Fruit fly (Drosophila melanogaster) whole organism, embryonic: ENCODE data around the gene Est-Q.

Source experiments
- B-H2 ChIP-seq: fragments of 200-800 bp; sonication (Bioruptor generic); optimal IDR thresholded peaks from 2 replicates; lab custom pipeline; 2018; ENCODE audit warnings: missing biosample characterization, mild to moderate bottlenecking, missing genetic modification characterization
- Bdp1 ChIP-seq: fragments of 200-800 bp; sonication (Bioruptor generic); optimal IDR thresholded peaks from 3 replicates; lab custom pipeline; 2016; ENCODE audit warnings: missing biosample characterization, missing genetic modification characterization
- Blimp-1 ChIP-seq: fragments of 200-800 bp; sonication (Bioruptor generic); optimal IDR thresholded peaks from 3 replicates; lab custom pipeline; 2018; ENCODE audit warnings: missing biosample characterization, missing genetic modification characterization, mild to moderate bottlenecking, moderate library complexity, missing genetic modification reagents
- CG10366 ChIP-seq: fragments of 200-800 bp; sonication (Bioruptor generic); IDR thresholded peaks from 2 replicates; pipeline ENCODE4 v1.3.6; 2022; ENCODE audit warnings: missing biosample characterization, missing genetic modification characterization
- CG10654 ChIP-seq: fragments of 200-800 bp; sonication (Bioruptor generic); optimal IDR thresholded peaks from 2 replicates; lab custom pipeline; 2016; ENCODE audit warnings: missing biosample characterization, missing genetic modification characterization
- CG11085 ChIP-seq: fragments of 200-800 bp; sonication (Bioruptor generic); IDR thresholded peaks from 2 replicates; pipeline ENCODE4 v1.3.6; 2022; ENCODE audit warnings: missing biosample characterization, missing genetic modification characterization
- CG12155 ChIP-seq: fragments of 200-800 bp; sonication (Bioruptor generic); optimal IDR thresholded peaks from 3 replicates; lab custom pipeline; 2016; ENCODE audit warnings: missing biosample characterization, missing genetic modification characterization
- CG1233 ChIP-seq: fragments of 200-800 bp; sonication (Bioruptor generic); optimal IDR thresholded peaks from 4 replicates; lab custom pipeline; 2018; ENCODE audit warnings: missing biosample characterization, mild to moderate bottlenecking, missing genetic modification characterization
- CG12769 ChIP-seq: fragments of 200-800 bp; sonication (Bioruptor generic); optimal IDR thresholded peaks from 2 replicates; lab custom pipeline; 2019; ENCODE audit warnings: missing biosample characterization, mild to moderate bottlenecking, missing genetic modification characterization, moderate library complexity
- CG13424 ChIP-seq: fragments of 200-800 bp; sonication (Bioruptor generic); optimal IDR thresholded peaks from 2 replicates; lab custom pipeline; 2019; ENCODE audit warnings: missing biosample characterization, mild to moderate bottlenecking, missing genetic modification characterization, moderate library complexity
- CG13894 ChIP-seq: fragments of 200-800 bp; sonication (Bioruptor generic); optimal IDR thresholded peaks from 3 replicates; lab custom pipeline; 2018; ENCODE audit warnings: missing biosample characterization, mild to moderate bottlenecking, missing genetic modification characterization, moderate library complexity
- CG14441 ChIP-seq: fragments of 200-800 bp; sonication (Bioruptor generic); IDR thresholded peaks from 2 replicates; pipeline ENCODE4 v1.3.6; 2022; ENCODE audit warnings: missing biosample characterization, missing genetic modification characterization
- CG14860 ChIP-seq: fragments of 200-800 bp; sonication (Bioruptor generic); IDR thresholded peaks from 3 replicates; pipeline ENCODE4 v1.3.6; 2022; ENCODE audit warnings: missing biosample characterization, missing genetic modification characterization; ENCODE audit not compliant: partially characterized antibody
- CG15514 ChIP-seq: fragments of 200-800 bp; sonication (Bioruptor generic); optimal IDR thresholded peaks from 3 replicates; lab custom pipeline; 2017; ENCODE audit warnings: missing biosample characterization, missing genetic modification characterization, mild to moderate bottlenecking, moderate library complexity, missing genetic modification reagents
- CG1602 ChIP-seq: fragments of 200-800 bp; sonication (Bioruptor generic); optimal IDR thresholded peaks from 3 replicates; lab custom pipeline; 2016; ENCODE audit warnings: missing biosample characterization, missing genetic modification characterization
- CG16863 ChIP-seq: fragments of 200-800 bp; sonication (Bioruptor generic); optimal IDR thresholded peaks from 3 replicates; lab custom pipeline; 2016; ENCODE audit warnings: missing biosample characterization, missing genetic modification characterization
- CG17361 ChIP-seq: fragments of 200-800 bp; sonication (Bioruptor generic); IDR thresholded peaks from 3 replicates; pipeline ENCODE4 v1.3.6; 2022; ENCODE audit warnings: missing biosample characterization, missing genetic modification characterization
- CG17829 ChIP-seq: fragments of 200-800 bp; optimal IDR thresholded peaks from 2 replicates; lab custom pipeline; 2019; ENCODE audit warnings: missing biosample characterization, mild to moderate bottlenecking, missing genetic modification characterization, moderate library complexity
- CG3281 ChIP-seq: fragments of 200-800 bp; sonication (Bioruptor generic); optimal IDR thresholded peaks from 3 replicates; lab custom pipeline; 2017; ENCODE audit warnings: missing biosample characterization, mild to moderate bottlenecking, missing genetic modification characterization
- CG6791 ChIP-seq: fragments of 200-800 bp; sonication (Bioruptor generic); IDR thresholded peaks from 3 replicates; pipeline ENCODE4 v1.3.6; 2022; ENCODE audit warnings: missing biosample characterization, missing genetic modification characterization; ENCODE audit not compliant: partially characterized antibody
- CG8478 ChIP-seq: fragments of >200 bp; optimal IDR thresholded peaks from 2 replicates; lab custom pipeline; 2018
- CHES-1-like ChIP-seq: fragments of 200-800 bp; sonication (Bioruptor generic); optimal IDR thresholded peaks from 2 replicates; lab custom pipeline; 2016; ENCODE audit warnings: missing biosample characterization, missing genetic modification characterization
- CoRest ChIP-seq: fragments of 200-800 bp; sonication (Bioruptor generic); optimal IDR thresholded peaks from 3 replicates; lab custom pipeline; 2018; ENCODE audit warnings: missing biosample characterization, mild to moderate bottlenecking, missing genetic modification characterization, moderate library complexity
- D19B ChIP-seq: fragments of 200-800 bp; sonication (Bioruptor generic); optimal IDR thresholded peaks from 2 replicates; lab custom pipeline; 2017; ENCODE audit warnings: missing biosample characterization, mild to moderate bottlenecking, missing genetic modification characterization
- Dbx ChIP-seq: fragments of 200-800 bp; sonication (Bioruptor generic); IDR thresholded peaks from 3 replicates; pipeline ENCODE4 v1.3.6; 2022; ENCODE audit warnings: missing biosample characterization, missing genetic modification characterization
- Ets65A ChIP-seq: fragments of 200-800 bp; sonication (Bioruptor generic); peaks from one replicate; lab custom pipeline; 2016; ENCODE audit warnings: missing biosample characterization, missing genetic modification characterization
- Ets97D ChIP-seq: fragments of 200-800 bp; sonication (Bioruptor generic); optimal IDR thresholded peaks from 3 replicates; lab custom pipeline; 2016; ENCODE audit warnings: missing biosample characterization, missing genetic modification characterization
- Fer2 ChIP-seq: fragments of 200-800 bp; sonication (Bioruptor generic); optimal IDR thresholded peaks from 2 replicates; lab custom pipeline; 2018; ENCODE audit warnings: missing biosample characterization, mild to moderate bottlenecking, missing genetic modification characterization, moderate library complexity
- Lhr ChIP-seq: fragments of 200-800 bp; sonication (Bioruptor generic); optimal IDR thresholded peaks from 3 replicates; lab custom pipeline; 2017; ENCODE audit warnings: mild to moderate bottlenecking, missing biosample characterization, missing genetic modification reagents, missing genetic modification characterization
- MBD-R2 ChIP-seq: fragments of 200-800 bp; sonication (Bioruptor generic); IDR thresholded peaks from 2 replicates; pipeline ENCODE4 v1.3.6; 2022; ENCODE audit warnings: missing biosample characterization, missing genetic modification characterization
- NC2β ChIP-seq: fragments of 200-800 bp; sonication (Bioruptor generic); optimal IDR thresholded peaks from 2 replicates; lab custom pipeline; 2016; ENCODE audit warnings: missing biosample characterization, missing genetic modification characterization
- Oli ChIP-seq: fragments of 200-800 bp; sonication (Bioruptor generic); optimal IDR thresholded peaks from 2 replicates; lab custom pipeline; 2018; ENCODE audit warnings: missing biosample characterization, mild to moderate bottlenecking, missing genetic modification characterization, moderate library complexity
- Opbp ChIP-seq: fragments of 200-800 bp; sonication (Bioruptor generic); IDR thresholded peaks from 3 replicates; pipeline ENCODE4 v1.3.6; 2022; ENCODE audit warnings: missing biosample characterization, missing genetic modification characterization; ENCODE audit not compliant: partially characterized antibody
- Rfx ChIP-seq: fragments of 200-800 bp; sonication (Bioruptor generic); IDR thresholded peaks from 2 replicates; pipeline ENCODE4 v1.3.6; 2022; ENCODE audit warnings: missing biosample characterization, missing genetic modification characterization
- Scr ChIP-seq: fragments of 200-800 bp; sonication (Bioruptor generic); IDR thresholded peaks from 2 replicates; pipeline ENCODE4 v1.3.6; 2022; ENCODE audit warnings: missing biosample characterization, missing genetic modification characterization; ENCODE audit not compliant: partially characterized antibody
- Taf1 ChIP-seq: fragments of 200-800 bp; sonication (Bioruptor generic); IDR thresholded peaks from 2 replicates; pipeline ENCODE4 v1.3.6; 2022; ENCODE audit warnings: missing biosample characterization, missing genetic modification characterization
- Xbp1 ChIP-seq: fragments of 200-800 bp; sonication (Bioruptor generic); optimal IDR thresholded peaks from 3 replicates; lab custom pipeline; 2016; ENCODE audit warnings: missing biosample characterization, mild to moderate bottlenecking, missing genetic modification characterization
- ato ChIP-seq: fragments of 200-800 bp; sonication (Bioruptor generic); IDR thresholded peaks from 2 replicates; pipeline ENCODE4 v1.3.6; 2022; ENCODE audit warnings: missing biosample characterization, missing genetic modification characterization; ENCODE audit not compliant: partially characterized antibody
- bbx ChIP-seq: fragments of 200-800 bp; sonication (Bioruptor generic); IDR thresholded peaks from 2 replicates; pipeline ENCODE4 v1.3.6; 2022; ENCODE audit warnings: missing biosample characterization, missing genetic modification characterization; ENCODE audit not compliant: partially characterized antibody
- chif ChIP-seq, 2 experiments: fragments of 200-800 bp; sonication (Bioruptor generic); optimal IDR thresholded peaks; 3 replicates each; lab custom pipeline; 2016; ENCODE audit warnings: missing biosample characterization in 2 of 2, missing genetic modification characterization in 2 of 2
- chinmo ChIP-seq: fragments of 200-800 bp; sonication (Bioruptor generic); IDR thresholded peaks from 4 replicates; pipeline ENCODE4 v1.3.6; 2022; ENCODE audit warnings: missing biosample characterization, missing genetic modification characterization; ENCODE audit not compliant: partially characterized antibody
- disco-r ChIP-seq: fragments of 200-800 bp; sonication (Bioruptor generic); optimal IDR thresholded peaks from 2 replicates; lab custom pipeline; 2016; ENCODE audit warnings: missing biosample characterization, missing genetic modification characterization
- ind ChIP-seq: fragments of 200-800 bp; sonication (Bioruptor generic); optimal IDR thresholded peaks from 3 replicates; lab custom pipeline; 2016; ENCODE audit warnings: missing biosample characterization, missing genetic modification characterization
- lmd ChIP-seq: fragments of 200-800 bp; sonication (Bioruptor generic); IDR thresholded peaks from 2 replicates; pipeline ENCODE4 v1.3.6; 2022; ENCODE audit warnings: missing biosample characterization, missing genetic modification characterization
- maf-S ChIP-seq: fragments of 200-800 bp; sonication (Bioruptor generic); optimal IDR thresholded peaks from 2 replicates; lab custom pipeline; 2016; ENCODE audit warnings: missing biosample characterization, missing genetic modification characterization
- nerfin-1 ChIP-seq: fragments of 200-800 bp; sonication (Bioruptor generic); optimal IDR thresholded peaks from 3 replicates; lab custom pipeline; 2019; ENCODE audit warnings: missing biosample characterization, mild to moderate bottlenecking, missing genetic modification characterization, moderate library complexity
- ranshi ChIP-seq: fragments of 200-800 bp; sonication (Bioruptor generic); IDR thresholded peaks from 2 replicates; pipeline ENCODE4 v1.3.6; 2022; ENCODE audit warnings: missing biosample characterization, missing genetic modification characterization
- sens ChIP-seq: fragments of 200-800 bp; sonication (Bioruptor generic); peaks from one replicate; lab custom pipeline; 2016; ENCODE audit warnings: missing biosample characterization, missing genetic modification characterization
- tna ChIP-seq: fragments of 200-800 bp; sonication (Bioruptor generic); IDR thresholded peaks from 2 replicates; pipeline ENCODE4 v1.3.6; 2022; ENCODE audit warnings: missing biosample characterization, missing genetic modification characterization; ENCODE audit not compliant: partially characterized antibody
- wdn ChIP-seq: fragments of 200-800 bp; sonication (Bioruptor generic); IDR thresholded peaks from 2 replicates; pipeline ENCODE4 v1.3.6; 2022; ENCODE audit warnings: missing biosample characterization, missing genetic modification characterization
- zen ChIP-seq: fragments of 200-800 bp; sonication (Bioruptor generic); optimal IDR thresholded peaks from 3 replicates; lab custom pipeline; 2018; ENCODE audit warnings: missing biosample characterization, mild to moderate bottlenecking, missing genetic modification characterization, moderate library complexity

Gene Est-Q

dm6 chr3L:21536857-21537256 is 35.6 kb downstream of the Est-Q start, which contains the start of gene Rpn10:
Gene Rpn10 (plus strand): TSS chr3L:21537000.
- TF ChIP-seq Taf1 (GFP tag; lab: Robert Waterston, UW): no peak
- no peak for TF ChIP-seq CG12769 (tag; lab: Kevin White, UChicago)
- TF ChIP-seq CG3281: no peak
- TF ChIP-seq Ets97D (GFP tag; lab: Kevin White, UChicago): peak; percentile 76
- TF ChIP-seq ranshi: no peak
- peak; percentile 90 for TF ChIP-seq Ets65A (GFP tag; lab: Kevin White, UChicago)
- TF ChIP-seq CG13424 (tag; lab: Kevin White, UChicago): peak; percentile 44
- no peak for TF ChIP-seq Blimp-1 (GFP tag; lab: Kevin White, UChicago)
- TF ChIP-seq CG17361 (GFP tag; lab: Robert Waterston, UW): peak; percentile 47; the same call in 1 of the 3 replicates
- TF ChIP-seq chif (GFP tag; optimal IDR thresholded peaks at IDR 0.05; lab: Kevin White, UChicago): peak in 1 of 2 experiments; percentile 5
- peak; percentile 18 for TF ChIP-seq NC2β
- TF ChIP-seq Bdp1 (GFP tag; lab: Kevin White, UChicago): no peak
- peak; percentile 23 for TF ChIP-seq CG1602
- peak; percentile 80 for TF ChIP-seq CG15514 (GFP tag; lab: Kevin White, UChicago)
- no peak for TF ChIP-seq CG10366 (GFP tag; lab: Robert Waterston, UW)
- peak; percentile 94 for TF ChIP-seq chinmo (GFP tag; lab: Robert Waterston, UW)
- TF ChIP-seq CoRest (tag; lab: Kevin White, UChicago): peak; percentile 67
- peak; percentile 97 for TF ChIP-seq ato (GFP tag; lab: Robert Waterston, UW)
- peak; percentile 45 for TF ChIP-seq zen (tag; lab: Kevin White, UChicago)
- TF ChIP-seq CG12155 (GFP tag; lab: Kevin White, UChicago): peak; percentile 42
- TF ChIP-seq CG10654 (GFP tag; lab: Kevin White, UChicago): peak; percentile 11
- peak; percentile 46 for TF ChIP-seq sens (GFP tag; lab: Kevin White, UChicago)
- TF ChIP-seq D19B (GFP tag; lab: Kevin White, UChicago): no peak
- TF ChIP-seq CG14860: peak; percentile 97
- no peak for TF ChIP-seq CG16863 (GFP tag; lab: Kevin White, UChicago)
- no peak for TF ChIP-seq CG8478 (lab: Kevin White, UChicago)
- no peak for TF ChIP-seq Fer2
- peak; percentile 58 for TF ChIP-seq nerfin-1 (tag; lab: Kevin White, UChicago)
- TF ChIP-seq CG6791 (GFP tag; lab: Robert Waterston, UW): peak; percentile 98
- TF ChIP-seq CG11085: no peak
- peak; percentile 65; the same call in 1 of the 2 replicates for TF ChIP-seq Rfx (GFP tag; lab: Robert Waterston, UW)
- peak; percentile 98 for TF ChIP-seq Opbp (GFP tag; lab: Robert Waterston, UW)
- peak; percentile 17 for TF ChIP-seq maf-S (GFP tag; lab: Kevin White, UChicago)
- peak; percentile 4 for TF ChIP-seq ind
- TF ChIP-seq CG14441: no peak
- peak; percentile 76 for TF ChIP-seq Dbx (GFP tag; lab: Robert Waterston, UW)
- no peak for TF ChIP-seq CG1233 (GFP tag; lab: Kevin White, UChicago)
- peak; percentile 99 for TF ChIP-seq MBD-R2 (GFP tag; lab: Robert Waterston, UW)
- TF ChIP-seq CG13894 (tag; lab: Kevin White, UChicago): peak; percentile 78
- TF ChIP-seq tna (GFP tag; lab: Robert Waterston, UW): peak; percentile 94
- peak; percentile 44 for TF ChIP-seq CHES-1-like (GFP tag; lab: Kevin White, UChicago)
- no peak for TF ChIP-seq Oli (tag; lab: Kevin White, UChicago)
- no peak for TF ChIP-seq disco-r (GFP tag; lab: Kevin White, UChicago)
- TF ChIP-seq lmd: no peak
- peak; percentile 97 for TF ChIP-seq Scr
- TF ChIP-seq Xbp1: peak; percentile 58
- peak; percentile 58 for TF ChIP-seq CG17829 (tag; lab: Kevin White, UChicago)
- peak; percentile 98 for TF ChIP-seq bbx (GFP tag; lab: Robert Waterston, UW)
- TF ChIP-seq wdn: no peak
- TF ChIP-seq Lhr (GFP tag; lab: Kevin White, UChicago): peak; percentile 73
- peak; percentile 46 for TF ChIP-seq B-H2
